Worm (Caenorhabditis elegans) whole organism, L3 larva: ENCODE measurements around the gene cyb-2.1.

Source experiments
- R02D3.7 ChIP-seq: fragments of 150-350 bp; optimal IDR thresholded peaks from 2 replicates; lab custom pipeline; 2014; ENCODE audit warnings: missing biosample characterization, missing genetic modification characterization
- ZK546.5 ChIP-seq: sonication (generic microtip); optimal IDR thresholded peaks from 2 replicates; lab custom pipeline; 2017; ENCODE audit warnings: missing biosample characterization, missing genetic modification characterization
- aly-2 ChIP-seq: fragments of 150-350 bp; optimal IDR thresholded peaks from 2 replicates; lab custom pipeline; 2014; ENCODE audit warnings: missing biosample characterization, missing genetic modification characterization
- ama-1 ChIP-seq: fragments of 150-350 bp; optimal IDR thresholded peaks from 2 replicates; lab custom pipeline; 2018
- ceh-16 ChIP-seq: sonication (generic microtip); optimal IDR thresholded peaks from 2 replicates; lab custom pipeline; 2017; ENCODE audit warnings: missing biosample characterization, missing genetic modification characterization
- ceh-28 ChIP-seq: fragments of 150-350 bp; optimal IDR thresholded peaks from 2 replicates; lab custom pipeline; 2014; ENCODE audit warnings: missing biosample characterization, missing genetic modification reagents, missing genetic modification characterization
- ceh-82 ChIP-seq: fragments of 150-350 bp; optimal IDR thresholded peaks from 2 replicates; lab custom pipeline; 2014; ENCODE audit warnings: missing biosample characterization, missing genetic modification characterization
- ceh-9 ChIP-seq: sonication (generic microtip); optimal IDR thresholded peaks from 2 replicates; lab custom pipeline; 2018; ENCODE audit warnings: missing biosample characterization, missing genetic modification characterization
- daf-12 ChIP-seq: fragments of 150-350 bp; optimal IDR thresholded peaks from 2 replicates; lab custom pipeline; 2014; ENCODE audit warnings: missing biosample characterization, missing genetic modification reagents, missing genetic modification characterization
- egl-27 ChIP-seq: sonication (generic microtip); optimal IDR thresholded peaks from 4 replicates; lab custom pipeline; 2017; ENCODE audit warnings: missing biosample characterization, missing genetic modification reagents, missing genetic modification characterization
- egl-5 ChIP-seq: fragments of 150-350 bp; optimal IDR thresholded peaks from 2 replicates; lab custom pipeline; 2017; ENCODE audit warnings: missing biosample characterization, missing genetic modification reagents, missing genetic modification characterization, inconsistent platforms
- elt-1 ChIP-seq: fragments of 150-350 bp; optimal IDR thresholded peaks from 2 replicates; lab custom pipeline; 2014; ENCODE audit warnings: missing biosample characterization, missing genetic modification characterization
- elt-2 ChIP-seq: sonication (generic microtip); optimal IDR thresholded peaks from 2 replicates; lab custom pipeline; 2016; ENCODE audit warnings: missing genetic modification reagents, mild to moderate bottlenecking, missing genetic modification characterization, missing compliant biosample characterization
- elt-3 ChIP-seq, 3 experiments: fragments of 150-350 bp in 1 of 3; sonication (generic microtip) in 2 of 3; optimal IDR thresholded peaks; 2 replicates in 2 of 3; 4 replicates in 1 of 3; lab custom pipeline; 2014 to 2017; ENCODE audit warnings: missing biosample characterization in 3 of 3, missing genetic modification characterization in 3 of 3
- eor-1 ChIP-seq, 2 experiments: fragments of 150-350 bp; optimal IDR thresholded peaks; 2 replicates each; lab custom pipeline; 2014 to 2018; ENCODE audit warnings: missing biosample characterization in 2 of 2, missing genetic modification characterization in 2 of 2
- fkh-10 ChIP-seq: sonication (generic microtip); optimal IDR thresholded peaks from 2 replicates; lab custom pipeline; 2017; ENCODE audit warnings: missing biosample characterization, missing genetic modification reagents, missing genetic modification characterization
- fkh-2 ChIP-seq: fragments of 150-350 bp; optimal IDR thresholded peaks from 2 replicates; lab custom pipeline; 2014; ENCODE audit warnings: missing biosample characterization, missing genetic modification reagents, missing genetic modification characterization
- fos-1 ChIP-seq: fragments of 150-350 bp; optimal IDR thresholded peaks from 2 replicates; lab custom pipeline; 2014; ENCODE audit warnings: missing biosample characterization, missing genetic modification characterization
- hmg-11 ChIP-seq: sonication (generic microtip); optimal IDR thresholded peaks from 2 replicates; lab custom pipeline; 2016; ENCODE audit warnings: missing genetic modification characterization, missing compliant biosample characterization
- jun-1 ChIP-seq: fragments of 150-350 bp; optimal IDR thresholded peaks from 2 replicates; lab custom pipeline; 2014; ENCODE audit warnings: missing biosample characterization, missing genetic modification reagents, missing genetic modification characterization
- lin-15B ChIP-seq: fragments of 150-350 bp; optimal IDR thresholded peaks from 2 replicates; lab custom pipeline; 2014; ENCODE audit warnings: missing biosample characterization, missing genetic modification characterization
- lin-39 ChIP-seq: fragments of 150-350 bp; optimal IDR thresholded peaks from 2 replicates; lab custom pipeline; 2018; ENCODE audit warnings: missing biosample characterization, missing genetic modification reagents, missing genetic modification characterization
- lsy-12 ChIP-seq: sonication (generic microtip); optimal IDR thresholded peaks from 2 replicates; lab custom pipeline; 2016; ENCODE audit warnings: mild to moderate bottlenecking, missing genetic modification characterization, missing compliant biosample characterization
- mdl-1 ChIP-seq: fragments of 150-350 bp; optimal IDR thresholded peaks from 2 replicates; lab custom pipeline; 2014; ENCODE audit warnings: missing biosample characterization, missing genetic modification characterization
- mml-1 ChIP-seq: fragments of 150-350 bp; sonication (generic microtip); optimal IDR thresholded peaks from 3 replicates; lab custom pipeline; 2014; ENCODE audit warnings: missing biosample characterization, missing genetic modification characterization
- nfya-1 ChIP-seq: sonication (generic microtip); optimal IDR thresholded peaks from 2 replicates; lab custom pipeline; 2017; ENCODE audit warnings: missing genetic modification characterization, mild to moderate bottlenecking, missing compliant biosample characterization, antibody characterized with exemption, moderate library complexity; ENCODE audit not compliant: insufficient read depth
- nhr-11 ChIP-seq: fragments of 150-350 bp; optimal IDR thresholded peaks from 2 replicates; lab custom pipeline; 2014; ENCODE audit warnings: missing biosample characterization, missing genetic modification characterization
- nhr-12 ChIP-seq: fragments of 150-350 bp; optimal IDR thresholded peaks from 2 replicates; lab custom pipeline; 2014; ENCODE audit warnings: missing biosample characterization, missing genetic modification characterization
- nhr-23 ChIP-seq: fragments of 150-350 bp; optimal IDR thresholded peaks from 2 replicates; lab custom pipeline; 2014; ENCODE audit warnings: missing biosample characterization, missing genetic modification reagents, missing genetic modification characterization
- nhr-237 ChIP-seq: fragments of 150-350 bp; optimal IDR thresholded peaks from 2 replicates; lab custom pipeline; 2014; ENCODE audit warnings: missing biosample characterization, missing genetic modification characterization
- nhr-25 ChIP-seq: sonication (generic microtip); optimal IDR thresholded peaks from 2 replicates; lab custom pipeline; 2017; ENCODE audit warnings: missing biosample characterization, missing genetic modification characterization
- nhr-28 ChIP-seq: fragments of 150-350 bp; optimal IDR thresholded peaks from 2 replicates; lab custom pipeline; 2014; ENCODE audit warnings: missing biosample characterization, missing genetic modification characterization
- nhr-43 ChIP-seq: sonication (generic microtip); optimal IDR thresholded peaks from 2 replicates; lab custom pipeline; 2016; ENCODE audit warnings: mild to moderate bottlenecking, missing genetic modification characterization, missing compliant biosample characterization; ENCODE audit not compliant: poor library complexity, severe bottlenecking
- nhr-67 ChIP-seq: fragments of 150-350 bp; optimal IDR thresholded peaks from 2 replicates; lab custom pipeline; 2014; ENCODE audit warnings: missing biosample characterization, missing genetic modification characterization
- nhr-76 ChIP-seq: fragments of 150-350 bp; sonication (generic microtip); optimal IDR thresholded peaks from 5 replicates; lab custom pipeline; 2014; ENCODE audit warnings: missing biosample characterization, missing genetic modification characterization
- nhr-77 ChIP-seq: fragments of 150-350 bp; optimal IDR thresholded peaks from 2 replicates; lab custom pipeline; 2014; ENCODE audit warnings: missing biosample characterization, missing genetic modification characterization
- pha-4 ChIP-seq: fragments of 150-350 bp; optimal IDR thresholded peaks from 2 replicates; lab custom pipeline; 2014; ENCODE audit warnings: missing biosample characterization, missing genetic modification reagents, missing genetic modification characterization
- pqm-1 ChIP-seq: fragments of 150-350 bp; optimal IDR thresholded peaks from 2 replicates; lab custom pipeline; 2017; ENCODE audit warnings: missing biosample characterization, missing genetic modification characterization, inconsistent platforms
- sea-2 ChIP-seq: fragments of 150-350 bp; sonication (generic microtip); optimal IDR thresholded peaks from 4 replicates; lab custom pipeline; 2014; ENCODE audit warnings: missing biosample characterization, missing genetic modification reagents, missing genetic modification characterization
- skn-1 ChIP-seq: fragments of 150-350 bp; optimal IDR thresholded peaks from 2 replicates; lab custom pipeline; 2014; ENCODE audit warnings: missing biosample characterization, missing genetic modification characterization
- snpc-4 ChIP-seq: fragments of 150-350 bp; optimal IDR thresholded peaks from 2 replicates; lab custom pipeline; 2014; ENCODE audit warnings: missing biosample characterization, missing genetic modification characterization
- tbx-2 ChIP-seq: sonication (generic microtip); optimal IDR thresholded peaks from 2 replicates; lab custom pipeline; 2016; ENCODE audit warnings: mild to moderate bottlenecking, missing genetic modification characterization, missing compliant biosample characterization
- unc-39 ChIP-seq: sonication (generic microtip); optimal IDR thresholded peaks from 4 replicates; lab custom pipeline; 2017; ENCODE audit warnings: missing biosample characterization, missing genetic modification characterization
- unc-62 ChIP-seq: fragments of 150-350 bp; sonication (generic microtip); optimal IDR thresholded peaks from 4 replicates; lab custom pipeline; 2014; ENCODE audit warnings: missing biosample characterization, missing genetic modification reagents, missing genetic modification characterization
- zag-1 ChIP-seq: fragments of 150-350 bp; optimal IDR thresholded peaks from 2 replicates; lab custom pipeline; 2014; ENCODE audit warnings: missing biosample characterization, missing genetic modification characterization
- ztf-11 ChIP-seq: fragments of 150-350 bp; optimal IDR thresholded peaks from 2 replicates; lab custom pipeline; 2014; ENCODE audit warnings: missing biosample characterization, missing genetic modification characterization
- ztf-4 ChIP-seq: fragments of 150-350 bp; optimal IDR thresholded peaks from 2 replicates; lab custom pipeline; 2014; ENCODE audit warnings: missing biosample characterization, missing genetic modification characterization

Gene cyb-2.1

DNA sequence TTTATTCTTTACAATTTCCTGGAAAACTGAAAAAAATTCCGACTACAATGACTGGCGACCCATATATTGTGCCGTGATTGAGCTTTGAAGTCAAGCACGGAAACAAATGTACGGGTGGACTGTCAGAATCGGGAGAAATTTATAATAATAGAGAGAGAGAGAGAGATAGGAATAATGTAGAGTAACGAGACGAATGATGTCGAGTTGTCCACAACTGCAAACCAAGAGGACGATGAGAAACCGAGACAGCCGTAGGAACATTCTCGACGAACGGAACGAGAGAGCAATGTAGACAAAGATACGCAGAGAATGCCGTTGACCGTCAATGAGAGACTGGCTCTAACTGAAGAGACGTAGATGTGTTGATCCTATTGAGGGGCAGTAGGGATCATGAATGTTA lies 41.8 kb downstream of the cyb-2.1 start:
- TF ChIP-seq aly-2 (tag; lab: Kevin White, UChicago) (no peak), jun-1 (tag; lab: Kevin White, UChicago) (peak; percentile 77), ztf-4 (tag; lab: Kevin White, UChicago) (no peak), mml-1 (tag; lab: Kevin White, UChicago) (no peak), nhr-28 (tag; lab: Kevin White, UChicago) (no peak), elt-2 (tag; lab: Kevin White, UChicago) (peak; percentile 72), unc-39 (tag; lab: Kevin White, UChicago) (no peak), unc-62 (GFP tag; lab: Kevin White, UChicago) (peak; percentile 70), tbx-2 (peak; percentile 47), ama-1 (peak; percentile 92), ceh-9 (peak; percentile 63), nhr-237 (tag; lab: Kevin White, UChicago) (no peak), nhr-25 (peak; percentile 94), egl-27 (tag; lab: Kevin White, UChicago) (no peak), skn-1 (tag; lab: Kevin White, UChicago) (peak; percentile 84), hmg-11 (tag; lab: Kevin White, UChicago) (peak; percentile 87), fkh-2 (tag; lab: Kevin White, UChicago) (no peak), fkh-10 (GFP tag; lab: Kevin White, UChicago) (no peak), lin-39 (tag; lab: Kevin White, UChicago) (peak; percentile 92), mdl-1 (tag; lab: Kevin White, UChicago) (peak; percentile 13), zag-1 (peak; percentile 53), pqm-1 (peak; percentile 69), ZK546.5 (tag; lab: Kevin White, UChicago) (no peak), lsy-12 (tag; lab: Kevin White, UChicago) (peak; percentile 58), sea-2 (GFP tag; lab: Kevin White, UChicago) (no peak), nfya-1 (peak; percentile 90), lin-15B (tag; lab: Kevin White, UChicago) (peak; percentile 64), nhr-67 (tag; lab: Kevin White, UChicago) (no peak), ceh-28 (peak; percentile 66), pha-4 (tag; lab: Kevin White, UChicago) (peak; percentile 96), fos-1 (tag; lab: Kevin White, UChicago) (peak; percentile 73), nhr-11 (tag; lab: Kevin White, UChicago) (no peak), eor-1 (tag; optimal IDR thresholded peaks at IDR 0.05; lab: Kevin White, UChicago) (no peak), nhr-77 (tag; lab: Kevin White, UChicago) (no peak), ceh-82 (tag; lab: Kevin White, UChicago) (no peak), nhr-23 (peak; percentile 94), egl-5 (no peak), ceh-16 (tag; lab: Kevin White, UChicago) (no peak), elt-3 (tag; optimal IDR thresholded peaks at IDR 0.05; lab: Kevin White, UChicago) (no peak), nhr-76 (no peak), ztf-11 (tag; lab: Kevin White, UChicago) (no peak), R02D3.7 (peak; percentile 46), elt-1 (no peak), nhr-12 (tag; lab: Kevin White, UChicago) (no peak), snpc-4 (tag; lab: Kevin White, UChicago) (peak; percentile 76), daf-12 (tag; lab: Kevin White, UChicago) (no peak), nhr-43 (tag; lab: Kevin White, UChicago) (peak; percentile 80)
